Fruit fly (Drosophila melanogaster) whole organism, embryonic: ENCODE data around the gene CG13024.

Source experiments
- Aef1 ChIP-seq: fragments of 200-800 bp; sonication (Bioruptor generic); IDR thresholded peaks from 3 replicates; pipeline ENCODE4 v1.3.6; 2022; ENCODE audit warnings: missing biosample characterization, missing genetic modification characterization
- BEAF-32 ChIP-seq: fragments of 200-800 bp; sonication (Bioruptor generic); optimal IDR thresholded peaks from 3 replicates; lab custom pipeline; 2017; ENCODE audit warnings: missing biosample characterization, missing genetic modification characterization, mild to moderate bottlenecking, moderate library complexity, missing genetic modification reagents
- CG14667 ChIP-seq: fragments of 200-800 bp; sonication (Bioruptor generic); IDR thresholded peaks from 2 replicates; pipeline ENCODE4 v1.3.6; 2022; ENCODE audit warnings: missing biosample characterization, missing genetic modification characterization
- CG14710 ChIP-seq: fragments of 200-800 bp; sonication (Bioruptor generic); optimal IDR thresholded peaks from 3 replicates; lab custom pipeline; 2019; ENCODE audit warnings: missing biosample characterization, mild to moderate bottlenecking, missing genetic modification characterization, moderate library complexity
- CG1603 ChIP-seq: fragments of 200-800 bp; sonication (Bioruptor generic); optimal IDR thresholded peaks from 2 replicates; lab custom pipeline; 2019; ENCODE audit warnings: missing biosample characterization, mild to moderate bottlenecking, missing genetic modification characterization, moderate library complexity
- CG17186 ChIP-seq: fragments of 200-800 bp; sonication (Bioruptor generic); optimal IDR thresholded peaks from 3 replicates; lab custom pipeline; 2017; ENCODE audit warnings: missing biosample characterization, missing genetic modification reagents, missing genetic modification characterization
- CG17361 ChIP-seq: fragments of 200-800 bp; sonication (Bioruptor generic); IDR thresholded peaks from 3 replicates; pipeline ENCODE4 v1.3.6; 2022; ENCODE audit warnings: missing biosample characterization, missing genetic modification characterization
- CG17802 ChIP-seq: fragments of 200-800 bp; sonication (Bioruptor generic); optimal IDR thresholded peaks from 2 replicates; lab custom pipeline; 2018; ENCODE audit warnings: missing biosample characterization, mild to moderate bottlenecking, missing genetic modification characterization, moderate library complexity
- CG17829 ChIP-seq: fragments of 200-800 bp; optimal IDR thresholded peaks from 2 replicates; lab custom pipeline; 2019; ENCODE audit warnings: missing biosample characterization, mild to moderate bottlenecking, missing genetic modification characterization, moderate library complexity
- CG2116 ChIP-seq: fragments of 200-800 bp; sonication (Bioruptor generic); optimal IDR thresholded peaks from 3 replicates; lab custom pipeline; 2018; ENCODE audit warnings: missing biosample characterization, mild to moderate bottlenecking, missing genetic modification characterization
- CG2202 ChIP-seq: fragments of 200-800 bp; sonication (Bioruptor generic); optimal IDR thresholded peaks from 2 replicates; lab custom pipeline; 2018; ENCODE audit warnings: missing biosample characterization, mild to moderate bottlenecking, missing genetic modification characterization
- CG3163 ChIP-seq: fragments of 200-800 bp; sonication (Bioruptor generic); optimal IDR thresholded peaks from 3 replicates; lab custom pipeline; 2016; ENCODE audit warnings: missing biosample characterization, missing genetic modification characterization
- CG33213 ChIP-seq: fragments of 200-800 bp; sonication (Bioruptor generic); optimal IDR thresholded peaks from 3 replicates; lab custom pipeline; 2016; ENCODE audit warnings: missing biosample characterization, missing genetic modification characterization
- CG3407 ChIP-seq: fragments of 200-800 bp; sonication (Bioruptor generic); optimal IDR thresholded peaks from 2 replicates; lab custom pipeline; 2018; ENCODE audit warnings: missing biosample characterization, mild to moderate bottlenecking, missing genetic modification characterization
- CG3838 ChIP-seq: fragments of 200-800 bp; sonication (Bioruptor generic); optimal IDR thresholded peaks from 3 replicates; lab custom pipeline; 2016; ENCODE audit warnings: missing biosample characterization, missing genetic modification characterization
- CG6791 ChIP-seq: fragments of 200-800 bp; sonication (Bioruptor generic); IDR thresholded peaks from 3 replicates; pipeline ENCODE4 v1.3.6; 2022; ENCODE audit warnings: missing biosample characterization, missing genetic modification characterization; ENCODE audit not compliant: partially characterized antibody
- CG7357 ChIP-seq: fragments of 200-800 bp; sonication (Bioruptor generic); IDR thresholded peaks from 3 replicates; pipeline ENCODE4 v1.3.6; 2022; ENCODE audit warnings: missing biosample characterization, missing genetic modification characterization
- CG8281 ChIP-seq: fragments of 200-800 bp; sonication (Bioruptor generic); optimal IDR thresholded peaks from 2 replicates; lab custom pipeline; 2018; ENCODE audit warnings: missing biosample characterization, mild to moderate bottlenecking, missing genetic modification characterization, moderate library complexity
- CG8290 ChIP-seq, 3 experiments: fragments of 200-800 bp; sonication (Bioruptor generic); optimal IDR thresholded peaks; 2 replicates each; lab custom pipeline; 2016 to 2019; ENCODE audit warnings: missing biosample characterization in 3 of 3, missing genetic modification characterization in 3 of 3, mild to moderate bottlenecking in 2 of 3, moderate library complexity in 1 of 3
- CG8478 ChIP-seq: fragments of >200 bp; optimal IDR thresholded peaks from 2 replicates; lab custom pipeline; 2018
- CG8944 ChIP-seq: fragments of 200-800 bp; sonication (Bioruptor generic); optimal IDR thresholded peaks from 3 replicates; lab custom pipeline; 2016; ENCODE audit warnings: missing biosample characterization, missing genetic modification characterization
- CG9437 ChIP-seq: fragments of 200-800 bp; sonication (Bioruptor generic); optimal IDR thresholded peaks from 2 replicates; lab custom pipeline; 2018; ENCODE audit warnings: missing biosample characterization, mild to moderate bottlenecking, missing genetic modification characterization
- CG9609 ChIP-seq: fragments of 200-800 bp; sonication (Bioruptor generic); optimal IDR thresholded peaks from 3 replicates; lab custom pipeline; 2016; ENCODE audit warnings: missing biosample characterization, missing genetic modification characterization
- CG9797 ChIP-seq: fragments of 200-800 bp; sonication (Bioruptor generic); optimal IDR thresholded peaks from 3 replicates; lab custom pipeline; 2018; ENCODE audit warnings: missing biosample characterization, mild to moderate bottlenecking, missing genetic modification characterization
- CG9932 ChIP-seq: fragments of 200-800 bp; sonication (Bioruptor generic); IDR thresholded peaks from 2 replicates; pipeline ENCODE4 v1.3.6; 2022; ENCODE audit warnings: missing biosample characterization, missing genetic modification characterization
- CTCF ChIP-seq: fragments of 200-800 bp; sonication (Bioruptor generic); optimal IDR thresholded peaks from 2 replicates; lab custom pipeline; 2017; ENCODE audit warnings: missing biosample characterization, mild to moderate bottlenecking, missing genetic modification characterization, moderate library complexity
- D19A ChIP-seq: fragments of 200-800 bp; optimal IDR thresholded peaks from 3 replicates; lab custom pipeline; 2019; ENCODE audit warnings: missing biosample characterization, mild to moderate bottlenecking, missing genetic modification characterization, moderate library complexity
- Dfd ChIP-seq, 2 experiments: fragments of >200 bp; optimal IDR thresholded peaks; 2 replicates each; lab custom pipeline; 2017; ENCODE audit warnings: missing biosample characterization in 2 of 2, missing genetic modification characterization in 2 of 2
- ERR ChIP-seq: fragments of 200-800 bp; sonication (Bioruptor generic); optimal IDR thresholded peaks from 2 replicates; lab custom pipeline; 2016; ENCODE audit warnings: missing biosample characterization, missing genetic modification characterization
- Elba2 ChIP-seq: fragments of 200-800 bp; sonication (Bioruptor generic); optimal IDR thresholded peaks from 3 replicates; lab custom pipeline; 2016; ENCODE audit warnings: missing biosample characterization, missing genetic modification characterization
- HLH3B ChIP-seq: fragments of 200-800 bp; sonication (Bioruptor generic); IDR thresholded peaks from 2 replicates; pipeline ENCODE4 v1.3.6; 2022; ENCODE audit warnings: missing biosample characterization, missing genetic modification characterization
- Lhr ChIP-seq: fragments of 200-800 bp; sonication (Bioruptor generic); optimal IDR thresholded peaks from 3 replicates; lab custom pipeline; 2017; ENCODE audit warnings: mild to moderate bottlenecking, missing biosample characterization, missing genetic modification reagents, missing genetic modification characterization
- Med ChIP-seq: fragments of 200-800 bp; sonication (Bioruptor generic); peaks from one replicate; lab custom pipeline; 2016; ENCODE audit warnings: missing biosample characterization, missing genetic modification characterization, mild to moderate bottlenecking, inconsistent platforms, moderate library complexity
- Meics ChIP-seq: fragments of 200-800 bp; sonication (Bioruptor generic); optimal IDR thresholded peaks from 2 replicates; lab custom pipeline; 2017; ENCODE audit warnings: missing biosample characterization, mild to moderate bottlenecking, missing genetic modification characterization
- Neu2 ChIP-seq: fragments of 200-800 bp; sonication (Bioruptor generic); optimal IDR thresholded peaks from 3 replicates; lab custom pipeline; 2016; ENCODE audit warnings: missing biosample characterization, missing genetic modification characterization, borderline replicate concordance
- Sin3A ChIP-seq: fragments of >200 bp; optimal IDR thresholded peaks from 2 replicates; lab custom pipeline; 2018
- Sry-δ ChIP-seq: fragments of 200-800 bp; sonication (Bioruptor generic); optimal IDR thresholded peaks from 2 replicates; lab custom pipeline; 2016; ENCODE audit warnings: missing biosample characterization, missing genetic modification characterization
- chif ChIP-seq, 2 experiments: fragments of 200-800 bp; sonication (Bioruptor generic); optimal IDR thresholded peaks; 3 replicates each; lab custom pipeline; 2016; ENCODE audit warnings: missing biosample characterization in 2 of 2, missing genetic modification characterization in 2 of 2
- da ChIP-seq: fragments of 200-800 bp; sonication (Bioruptor generic); optimal IDR thresholded peaks from 2 replicates; lab custom pipeline; 2016; ENCODE audit warnings: missing biosample characterization, missing genetic modification characterization
- fd96Cb ChIP-seq: fragments of 200-800 bp; sonication (Bioruptor generic); optimal IDR thresholded peaks from 2 replicates; lab custom pipeline; 2018; ENCODE audit warnings: missing biosample characterization, mild to moderate bottlenecking, missing genetic modification characterization, moderate library complexity
- gfzf ChIP-seq: fragments of 200-800 bp; sonication (Bioruptor generic); optimal IDR thresholded peaks from 2 replicates; lab custom pipeline; 2016; ENCODE audit warnings: missing biosample characterization, mild to moderate bottlenecking, missing genetic modification characterization, moderate library complexity
- h ChIP-seq: fragments of >200 bp; optimal IDR thresholded peaks from 2 replicates; lab custom pipeline; 2017
- otp ChIP-seq: fragments of 200-800 bp; sonication (Bioruptor generic); IDR thresholded peaks from 3 replicates; pipeline ENCODE4, ENCODE4 v1.3.6; 2022; ENCODE audit warnings: missing biosample characterization, missing genetic modification characterization
- pzg ChIP-seq: fragments of 200-800 bp; sonication (Bioruptor generic); optimal IDR thresholded peaks from 3 replicates; lab custom pipeline; 2018; ENCODE audit warnings: missing biosample characterization, mild to moderate bottlenecking, missing genetic modification characterization, moderate library complexity
- run ChIP-seq: fragments of 200-800 bp; sonication (Bioruptor generic); optimal IDR thresholded peaks from 3 replicates; lab custom pipeline; 2018; ENCODE audit warnings: missing biosample characterization, mild to moderate bottlenecking, missing genetic modification characterization
- sens ChIP-seq: fragments of 200-800 bp; sonication (Bioruptor generic); peaks from one replicate; lab custom pipeline; 2016; ENCODE audit warnings: missing biosample characterization, missing genetic modification characterization

The CG13024 gene

dm6 chr3L:16860879-16861278 lies 32.0 kb upstream of the CG13024 start (continued):
- no peak for TF ChIP-seq da (GFP tag; lab: Kevin White, UChicago)
- peak; percentile 3 for TF ChIP-seq CG17829 (tag; lab: Kevin White, UChicago)
- TF ChIP-seq Med (GFP tag; lab: Kevin White, UChicago): peak; percentile 24
- no peak for TF ChIP-seq CG8281 (tag; lab: Kevin White, UChicago)
- no peak for TF ChIP-seq run
- TF ChIP-seq Dfd (GFP tag; optimal IDR thresholded peaks at IDR 0.05; lab: Kevin White, UChicago): peak in 1 of 2 experiments; percentile 89
- TF ChIP-seq CG14667 (GFP tag; lab: Robert Waterston, UW): no peak
- peak; percentile 69; the same call in 1 of the 3 replicates for TF ChIP-seq CG7357 (GFP tag; lab: Robert Waterston, UW)
- peak; percentile 50 for TF ChIP-seq Elba2 (GFP tag; lab: Kevin White, UChicago)
- TF ChIP-seq HLH3B (GFP tag; lab: Robert Waterston, UW): no peak
- TF ChIP-seq CG2202: no peak
- peak; percentile 62 for TF ChIP-seq CG1603 (tag; lab: Kevin White, UChicago)
- TF ChIP-seq CG2116 (GFP tag; lab: Kevin White, UChicago): peak; percentile 13
- no peak for TF ChIP-seq CG3838
- TF ChIP-seq Sry-δ: peak; percentile 31
- TF ChIP-seq CG9797: peak; percentile 54
- TF ChIP-seq D19A (tag; lab: Kevin White, UChicago): no peak
- no peak for TF ChIP-seq CG9437 (GFP tag; lab: Kevin White, UChicago)
- no peak for TF ChIP-seq CG3407 (GFP tag; lab: Kevin White, UChicago)
- TF ChIP-seq Aef1: no peak
- TF ChIP-seq CG33213 (GFP tag; lab: Kevin White, UChicago): peak; percentile 8
- no peak for TF ChIP-seq CTCF (GFP tag; lab: Kevin White, UChicago)
- TF ChIP-seq Meics (GFP tag; lab: Kevin White, UChicago): no peak
- TF ChIP-seq h (lab: Kevin White, UChicago): no peak
- TF ChIP-seq CG6791: peak; percentile 45; the same call in 1 of the 3 replicates
- 0 out of 3 replicates have a peak, but pooled peaks have one; percentile 27 for TF ChIP-seq CG17361 (GFP tag; lab: Robert Waterston, UW)
- no peak for TF ChIP-seq ERR (GFP tag; lab: Kevin White, UChicago)
- TF ChIP-seq Neu2 (GFP tag; lab: Kevin White, UChicago): no peak
- no peak for TF ChIP-seq fd96Cb (tag; lab: Kevin White, UChicago)
- peak; percentile 11 for TF ChIP-seq Lhr (GFP tag; lab: Kevin White, UChicago)
- peak; percentile 27 for TF ChIP-seq CG8290 (GFP tag; optimal IDR thresholded peaks at IDR 0.05; lab: Kevin White, UChicago)
- TF ChIP-seq CG8290 (tag; optimal IDR thresholded peaks at IDR 0.05; lab: Kevin White, UChicago): no peak
- TF ChIP-seq BEAF-32: peak; percentile 36
- TF ChIP-seq CG8478 (lab: Kevin White, UChicago): no peak
- peak; percentile 62 for TF ChIP-seq gfzf (GFP tag; lab: Kevin White, UChicago)
- TF ChIP-seq otp: no peak
- TF ChIP-seq CG17802 (tag; lab: Kevin White, UChicago): peak; percentile 63
- TF ChIP-seq Sin3A (lab: Kevin White, UChicago): peak; percentile 74
- TF ChIP-seq CG9609 (GFP tag; lab: Kevin White, UChicago): no peak
- no peak for TF ChIP-seq CG9932 (GFP tag; lab: Robert Waterston, UW)
- no peak for TF ChIP-seq CG3163 (GFP tag; lab: Kevin White, UChicago)
- no peak for TF ChIP-seq CG8944 (GFP tag; lab: Kevin White, UChicago)
- TF ChIP-seq CG17186 (GFP tag; lab: Kevin White, UChicago): peak; percentile 6
- TF ChIP-seq CG14710: peak; percentile 49
- peak; percentile 66 for TF ChIP-seq sens (GFP tag; lab: Kevin White, UChicago)
- no peak for TF ChIP-seq chif (GFP tag; optimal IDR thresholded peaks at IDR 0.05; lab: Kevin White, UChicago)
- peak; percentile 4 for TF ChIP-seq pzg (GFP tag; lab: Kevin White, UChicago)
- TF ChIP-seq, all 482 proteins: peak for 28
